Worm (Caenorhabditis elegans) whole organism, L1 larva: ENCODE data around the gene shk-1.
A peak's percentile ranks its signal among the peaks of the same experiment; 100 is the strongest.

Experiments
- C16A3.4 ChIP-seq: fragments of 150-350 bp; optimal IDR thresholded peaks from 2 replicates; lab custom pipeline; 2014; ENCODE audit warnings: missing biosample characterization, missing genetic modification characterization
- F16B12.6 ChIP-seq: fragments of 150-350 bp; optimal IDR thresholded peaks from 2 replicates; lab custom pipeline; 2014; ENCODE audit warnings: missing biosample characterization, missing genetic modification characterization
- alr-1 ChIP-seq: fragments of 200-800 bp; sonication (Bioruptor generic); optimal IDR thresholded peaks from 2 replicates; lab custom pipeline; 2018; ENCODE audit warnings: borderline replicate concordance, mild to moderate bottlenecking, missing genetic modification characterization, missing compliant biosample characterization
- aly-2 ChIP-seq: fragments of 150-350 bp; optimal IDR thresholded peaks from 2 replicates; lab custom pipeline; 2014; ENCODE audit warnings: missing biosample characterization, missing genetic modification characterization
- ama-1 ChIP-seq: fragments of 150-350 bp; optimal IDR thresholded peaks from 2 replicates; lab custom pipeline; 2014
- ceh-63 ChIP-seq: fragments of 200-800 bp; sonication (Bioruptor generic); optimal IDR thresholded peaks from 2 replicates; lab custom pipeline; 2018; ENCODE audit warnings: mild to moderate bottlenecking, missing genetic modification characterization, missing compliant biosample characterization
- ceh-8 ChIP-seq: fragments of 200-800 bp; sonication (Bioruptor generic); optimal IDR thresholded peaks from 2 replicates; lab custom pipeline; 2018; ENCODE audit warnings: mild to moderate bottlenecking, missing genetic modification characterization, moderate library complexity, missing compliant biosample characterization
- ceh-82 ChIP-seq, 3 experiments: fragments of 150-350 bp in 1 of 3; sonication (generic microtip) in 2 of 3; optimal IDR thresholded peaks; 2 replicates each; lab custom pipeline; 2014 to 2017; ENCODE audit warnings: missing biosample characterization in 3 of 3, missing genetic modification characterization in 3 of 3
- ceh-88 ChIP-seq: fragments of 200-800 bp; sonication (Bioruptor generic); IDR thresholded peaks from 2 replicates; pipeline ENCODE4 v1.3.6; 2022; ENCODE audit warnings: missing genetic modification characterization, missing compliant biosample characterization
- ceh-90 ChIP-seq: sonication (generic microtip); optimal IDR thresholded peaks from 2 replicates; lab custom pipeline; 2016; ENCODE audit warnings: missing genetic modification characterization, missing compliant biosample characterization
- efl-1 ChIP-seq, 4 experiments: fragments of 150-350 bp; optimal IDR thresholded peaks in 3 of 4; peaks in 1 of 4; 1 replicate in 1 of 4; 2 replicates in 3 of 4; lab custom pipeline; 2014; ENCODE audit warnings: missing biosample characterization in 2 of 4, missing genetic modification characterization in 2 of 4, missing genetic modification reagents in 2 of 4
- efl-3 ChIP-seq: fragments of 200-800 bp; sonication (Bioruptor generic); optimal IDR thresholded peaks from 2 replicates; lab custom pipeline; 2018; ENCODE audit warnings: mild to moderate bottlenecking, missing genetic modification characterization, missing compliant biosample characterization
- egl-27 ChIP-seq, 2 experiments: fragments of 150-350 bp in 1 of 2; sonication (generic microtip); optimal IDR thresholded peaks; 3 replicates each; lab custom pipeline; 2017 to 2018; ENCODE audit warnings: missing biosample characterization in 2 of 2, missing genetic modification characterization in 2 of 2, missing genetic modification reagents in 2 of 2
- elt-3 ChIP-seq, 6 experiments: fragments of 150-350 bp in 1 of 6; sonication (generic microtip); optimal IDR thresholded peaks; 2 replicates each; lab custom pipeline; 2017 to 2018; ENCODE audit warnings: missing biosample characterization in 6 of 6, missing genetic modification characterization in 6 of 6, inconsistent platforms in 1 of 6
- ets-5 ChIP-seq: fragments of 200-800 bp; sonication (Bioruptor generic); IDR thresholded peaks from 2 replicates; pipeline ENCODE4 v1.3.6; 2022; ENCODE audit warnings: missing genetic modification characterization, missing compliant biosample characterization
- fkh-10 ChIP-seq: sonication (generic microtip); optimal IDR thresholded peaks from 2 replicates; lab custom pipeline; 2017; ENCODE audit warnings: missing biosample characterization, missing genetic modification reagents, missing genetic modification characterization
- fkh-4 ChIP-seq: sonication (generic microtip); optimal IDR thresholded peaks from 2 replicates; lab custom pipeline; 2016; ENCODE audit warnings: missing compliant biosample characterization, missing genetic modification characterization, borderline replicate concordance
- fos-1 ChIP-seq: fragments of 150-350 bp; optimal IDR thresholded peaks from 2 replicates; lab custom pipeline; 2014; ENCODE audit warnings: missing biosample characterization, missing genetic modification characterization
- grh-1 ChIP-seq: fragments of 200-800 bp; sonication (Bioruptor generic); IDR thresholded peaks from 2 replicates; pipeline ENCODE4 v1.3.6; 2022; ENCODE audit warnings: missing genetic modification reagents, missing genetic modification characterization, missing compliant biosample characterization
- hlh-17 ChIP-seq: fragments of 200-800 bp; sonication (Bioruptor generic); optimal IDR thresholded peaks from 2 replicates; lab custom pipeline; 2018; ENCODE audit warnings: missing genetic modification characterization, mild to moderate bottlenecking, missing compliant biosample characterization, moderate library complexity, borderline replicate concordance
- irx-1 ChIP-seq: sonication (generic microtip); optimal IDR thresholded peaks from 2 replicates; lab custom pipeline; 2016; ENCODE audit warnings: missing genetic modification characterization, missing compliant biosample characterization
- lin-13 ChIP-seq: fragments of 150-350 bp; optimal IDR thresholded peaks from 2 replicates; lab custom pipeline; 2014; ENCODE audit warnings: missing biosample characterization, missing genetic modification reagents, missing genetic modification characterization
- lin-14 ChIP-seq: fragments of 200-800 bp; sonication (Bioruptor generic); optimal IDR thresholded peaks from 2 replicates; lab custom pipeline; 2018; ENCODE audit warnings: mild to moderate bottlenecking, missing genetic modification characterization, moderate library complexity, missing compliant biosample characterization
- lin-15B ChIP-seq: fragments of 150-350 bp; sonication (generic microtip); optimal IDR thresholded peaks from 3 replicates; lab custom pipeline; 2014; ENCODE audit warnings: missing biosample characterization, missing genetic modification characterization
- lin-35 ChIP-seq, 2 experiments: fragments of 150-350 bp; optimal IDR thresholded peaks; 2 replicates each; lab custom pipeline; 2014; ENCODE audit warnings: missing biosample characterization in 2 of 2, missing genetic modification characterization in 2 of 2, missing genetic modification reagents in 2 of 2
- lin-39 ChIP-seq: fragments of 150-350 bp; optimal IDR thresholded peaks from 2 replicates; lab custom pipeline; 2014; ENCODE audit warnings: missing biosample characterization, missing genetic modification reagents, missing genetic modification characterization
- lir-3 ChIP-seq: sonication (generic microtip); optimal IDR thresholded peaks from 2 replicates; lab custom pipeline; 2016; ENCODE audit warnings: mild to moderate bottlenecking, missing genetic modification characterization, moderate library complexity, missing compliant biosample characterization; ENCODE audit not compliant: poor library complexity
- lsy-2 ChIP-seq, 2 experiments: fragments of 150-350 bp; optimal IDR thresholded peaks; 2 replicates each; lab custom pipeline; 2014; ENCODE audit warnings: missing biosample characterization in 2 of 2, missing genetic modification characterization in 2 of 2
- mdl-1 ChIP-seq, 2 experiments: fragments of 150-350 bp; optimal IDR thresholded peaks; 2 replicates each; lab custom pipeline; 2014 to 2017; ENCODE audit warnings: missing biosample characterization in 2 of 2, missing genetic modification characterization in 2 of 2, inconsistent platforms in 1 of 2
- mef-2 ChIP-seq: fragments of 150-350 bp; optimal IDR thresholded peaks from 2 replicates; lab custom pipeline; 2014; ENCODE audit warnings: missing biosample characterization, missing genetic modification characterization
- mep-1 ChIP-seq: fragments of 150-350 bp; optimal IDR thresholded peaks from 2 replicates; lab custom pipeline; 2014; ENCODE audit warnings: missing biosample characterization, missing genetic modification characterization
- nhr-11 ChIP-seq: fragments of 150-350 bp; optimal IDR thresholded peaks from 2 replicates; lab custom pipeline; 2014; ENCODE audit warnings: missing biosample characterization, missing genetic modification characterization
- nhr-20 ChIP-seq: sonication (generic microtip); optimal IDR thresholded peaks from 2 replicates; lab custom pipeline; 2016; ENCODE audit warnings: mild to moderate bottlenecking, missing genetic modification characterization, missing compliant biosample characterization
- nhr-237 ChIP-seq: fragments of 150-350 bp; optimal IDR thresholded peaks from 2 replicates; lab custom pipeline; 2014; ENCODE audit warnings: missing biosample characterization, missing genetic modification characterization
- nhr-28 ChIP-seq: fragments of 150-350 bp; optimal IDR thresholded peaks from 2 replicates; lab custom pipeline; 2014; ENCODE audit warnings: missing biosample characterization, missing genetic modification characterization
- nhr-47 ChIP-seq: sonication (generic microtip); optimal IDR thresholded peaks from 2 replicates; lab custom pipeline; 2016; ENCODE audit warnings: mild to moderate bottlenecking, missing genetic modification characterization, moderate library complexity, missing compliant biosample characterization
- nhr-71 ChIP-seq: sonication (generic microtip); optimal IDR thresholded peaks from 2 replicates; lab custom pipeline; 2016; ENCODE audit warnings: mild to moderate bottlenecking, missing genetic modification characterization, moderate library complexity, missing compliant biosample characterization
- nhr-85 ChIP-seq: sonication (generic microtip); peaks from one replicate; lab custom pipeline; 2016; ENCODE audit warnings: missing genetic modification characterization, inconsistent platforms, missing compliant biosample characterization
- nhr-90 ChIP-seq: sonication (generic microtip); optimal IDR thresholded peaks from 2 replicates; lab custom pipeline; 2016; ENCODE audit warnings: mild to moderate bottlenecking, missing genetic modification characterization, missing compliant biosample characterization; ENCODE audit not compliant: poor library complexity
- pax-3 ChIP-seq: fragments of 200-800 bp; sonication (Bioruptor generic); optimal IDR thresholded peaks from 2 replicates; lab custom pipeline; 2018; ENCODE audit warnings: mild to moderate bottlenecking, missing genetic modification characterization, moderate library complexity, missing compliant biosample characterization
- pqm-1 ChIP-seq: sonication (generic microtip); optimal IDR thresholded peaks from 3 replicates; lab custom pipeline; 2017; ENCODE audit warnings: missing biosample characterization, missing genetic modification characterization
- skn-1 ChIP-seq: fragments of 150-350 bp; optimal IDR thresholded peaks from 2 replicates; lab custom pipeline; 2014; ENCODE audit warnings: missing biosample characterization, missing genetic modification characterization
- snu-23 ChIP-seq: sonication (generic microtip); optimal IDR thresholded peaks from 2 replicates; lab custom pipeline; 2016; ENCODE audit warnings: missing genetic modification characterization, missing compliant biosample characterization
- sptf-1 ChIP-seq: fragments of 150-350 bp; optimal IDR thresholded peaks from 2 replicates; lab custom pipeline; 2014; ENCODE audit warnings: missing biosample characterization, missing genetic modification characterization
- sup-37 ChIP-seq: fragments of 200-800 bp; sonication (Bioruptor generic); optimal IDR thresholded peaks from 2 replicates; lab custom pipeline; 2018; ENCODE audit warnings: mild to moderate bottlenecking, missing genetic modification characterization, missing compliant biosample characterization
- swsn-7 ChIP-seq: sonication (generic microtip); optimal IDR thresholded peaks from 2 replicates; lab custom pipeline; 2016; ENCODE audit warnings: missing genetic modification characterization, missing compliant biosample characterization
- tbx-2 ChIP-seq: sonication (generic microtip); optimal IDR thresholded peaks from 2 replicates; lab custom pipeline; 2016; ENCODE audit warnings: missing genetic modification characterization, missing compliant biosample characterization
- unc-86 ChIP-seq: sonication (generic microtip); optimal IDR thresholded peaks from 2 replicates; lab custom pipeline; 2016; ENCODE audit warnings: missing genetic modification characterization, missing compliant biosample characterization
- vab-15 ChIP-seq: sonication (generic microtip); optimal IDR thresholded peaks from 2 replicates; lab custom pipeline; 2017; ENCODE audit warnings: missing genotype, mild to moderate bottlenecking, missing genetic modification characterization, missing compliant biosample characterization
- zag-1 ChIP-seq: fragments of 150-350 bp; optimal IDR thresholded peaks from 2 replicates; lab custom pipeline; 2014; ENCODE audit warnings: missing biosample characterization, missing genetic modification characterization
- ztf-11 ChIP-seq, 2 experiments: sonication (generic microtip); optimal IDR thresholded peaks; 2 replicates each; lab custom pipeline; 2016 to 2017; ENCODE audit warnings: missing genetic modification characterization in 2 of 2, missing biosample characterization in 1 of 2, missing compliant biosample characterization in 1 of 2

shk-1 gene

DNA sequence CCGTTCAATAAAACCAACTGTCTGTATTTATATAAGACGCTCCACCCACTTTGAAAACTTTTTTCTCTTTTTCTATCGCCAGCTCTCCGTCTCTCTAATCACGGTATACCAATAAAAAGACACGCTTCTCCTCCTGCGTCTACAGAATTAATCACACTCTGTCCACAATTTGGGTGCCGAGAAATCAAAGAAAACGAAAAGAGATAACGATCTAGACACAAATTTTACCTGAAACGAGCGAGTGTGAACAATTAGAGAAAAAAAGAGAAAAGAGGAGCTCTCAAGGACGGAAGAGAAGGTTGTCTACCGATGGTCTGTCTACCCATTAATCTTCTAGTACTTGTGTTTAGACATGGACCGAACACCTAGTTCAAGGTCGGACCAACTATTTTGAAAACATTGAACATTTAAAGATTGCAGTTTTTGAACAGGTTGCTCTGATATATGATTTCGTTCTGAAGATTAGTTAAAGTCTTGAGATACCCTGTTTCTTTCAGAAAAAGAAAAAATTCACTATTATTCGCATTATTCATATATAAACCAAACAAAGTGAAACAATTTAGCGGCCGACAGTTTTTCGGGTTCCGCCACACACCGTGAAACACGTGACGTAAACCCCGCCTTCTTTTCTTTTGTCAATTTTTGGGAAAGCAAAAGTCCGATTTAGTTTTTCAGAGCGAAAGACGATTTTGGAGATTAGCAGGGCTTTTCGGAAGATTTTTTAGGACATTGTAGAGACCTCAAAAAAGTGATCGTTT lies 29.5 kb downstream of the shk-1 start, which contains the start of gene cyp-13A2 (continued):
- no peak for TF ChIP-seq lir-3 (tag; lab: Kevin White, UChicago)
- TF ChIP-seq sup-37 (GFP tag; lab: Kevin White, UChicago): no peak
- no peak for TF ChIP-seq efl-3 (GFP tag; lab: Kevin White, UChicago)
- no peak for TF ChIP-seq ceh-8 (GFP tag; lab: Kevin White, UChicago)
- TF ChIP-seq nhr-28 (tag; lab: Kevin White, UChicago): no peak
- TF ChIP-seq hlh-17 (GFP tag; lab: Kevin White, UChicago): no peak
- TF ChIP-seq tbx-2: no peak
- TF ChIP-seq irx-1: peak; percentile 23
- TF ChIP-seq nhr-47 (tag; lab: Kevin White, UChicago): peak; percentile 33
- peak in 1 of 2 experiments; percentile 48 for TF ChIP-seq mdl-1 (tag; optimal IDR thresholded peaks at IDR 0.05; lab: Kevin White, UChicago)
- peak; percentile 65 for TF ChIP-seq snu-23 (GFP tag; lab: Kevin White, UChicago)
- TF ChIP-seq nhr-20 (tag; lab: Kevin White, UChicago): peak; percentile 88
- TF ChIP-seq lin-13 (GFP tag; lab: Kevin White, UChicago): no peak
- no peak for TF ChIP-seq ceh-82 (tag; optimal IDR thresholded peaks at IDR 0.05; lab: Kevin White, UChicago)
- peak; percentile 45 for TF ChIP-seq mep-1
- peak; percentile 8 for TF ChIP-seq C16A3.4 (tag; lab: Kevin White, UChicago)
- TF ChIP-seq skn-1 (tag; lab: Kevin White, UChicago): no peak
- TF ChIP-seq lsy-2 (tag; optimal IDR thresholded peaks at IDR 0.05; lab: Kevin White, UChicago): peak; percentile 47 to 62
- TF ChIP-seq fos-1: peak; percentile 36
- TF ChIP-seq ama-1 (lab: Kevin White, UChicago): no peak
- no peak for TF ChIP-seq F16B12.6
- no peak for TF ChIP-seq sptf-1 (tag; lab: Kevin White, UChicago)
- no peak for TF ChIP-seq ceh-88 (GFP tag; lab: Robert Waterston, UW)
- TF ChIP-seq lin-35 (GFP tag; optimal IDR thresholded peaks at IDR 0.05; lab: Kevin White, UChicago): peak; percentile 10 to 29
- TF ChIP-seq grh-1 (GFP tag; lab: Robert Waterston, UW): 0 out of 2 replicates have a peak, but pooled peaks have one; percentile 45
- peak; percentile 99 for TF ChIP-seq nhr-85 (tag; lab: Kevin White, UChicago)
- TF ChIP-seq lin-39 (tag; lab: Kevin White, UChicago): peak; percentile 65
- TF ChIP-seq lin-14 (GFP tag; lab: Kevin White, UChicago): peak; percentile 94
- no peak for TF ChIP-seq swsn-7 (tag; lab: Kevin White, UChicago)
- TF ChIP-seq ets-5 (GFP tag; lab: Robert Waterston, UW): no peak
- peak; percentile 82 for TF ChIP-seq nhr-71
- TF ChIP-seq nhr-90 (tag; lab: Kevin White, UChicago): peak; percentile 66
- TF ChIP-seq efl-1 (optimal IDR thresholded peaks at IDR 0.05; lab: Kevin White, UChicago): peak; percentile 32 to 52
- TF ChIP-seq efl-1 (GFP tag; optimal IDR thresholded peaks at IDR 0.05 in 1 of 2; lab: Kevin White, UChicago): peak in 1 of 2 experiments; percentile 90
- no peak for TF ChIP-seq unc-86 (tag; lab: Kevin White, UChicago)
- TF ChIP-seq alr-1 (tag; lab: Kevin White, UChicago): no peak
- no peak for TF ChIP-seq pqm-1
- TF ChIP-seq fkh-10 (GFP tag; lab: Kevin White, UChicago): no peak
- no peak for TF ChIP-seq lin-15B (tag; lab: Kevin White, UChicago)
- no peak for TF ChIP-seq fkh-4 (tag; lab: Kevin White, UChicago)
- no peak for TF ChIP-seq pax-3 (tag; lab: Kevin White, UChicago)
- no peak for TF ChIP-seq aly-2
- no peak for TF ChIP-seq mef-2
- peak; percentile 27 to 59 for TF ChIP-seq egl-27 (tag; optimal IDR thresholded peaks at IDR 0.05; lab: Kevin White, UChicago)
- peak in 2 of 6 experiments; percentile 32 to 72 for TF ChIP-seq elt-3 (tag; optimal IDR thresholded peaks at IDR 0.05; lab: Kevin White, UChicago)
- no peak for TF ChIP-seq ceh-90 (tag; lab: Kevin White, UChicago)
- TF ChIP-seq zag-1 (tag; lab: Kevin White, UChicago): no peak
- peak; percentile 33 for TF ChIP-seq nhr-11 (tag; lab: Kevin White, UChicago)
- TF ChIP-seq vab-15: no peak
- no peak for TF ChIP-seq ceh-63
- TF ChIP-seq ztf-11 (tag; optimal IDR thresholded peaks at IDR 0.05; lab: Kevin White, UChicago): no peak
- no peak for TF ChIP-seq nhr-237
